Worm (Caenorhabditis elegans): ENCODE data around the gene wdr-5.2.

ce11 chrX:14303078-14303477, 46.8 kb upstream of the wdr-5.2 start, which contains the start of gene C11H1.5:
- TF ChIP-seq dpl-1 (GFP tag; optimal IDR thresholded peaks at IDR 0.05) (no peak), ceh-91 (GFP tag; IDR thresholded peaks at IDR 0.05) (no peak), nfya-1 (tag; optimal IDR thresholded peaks at IDR 0.05; ENCODE audit: borderline replicate concordance, insufficient read depth) (no peak), madf-6 (GFP tag; IDR thresholded peaks at IDR 0.05) (no peak), zim-3 (tag; optimal IDR thresholded peaks at IDR 0.05) (no peak), bed-2 (GFP tag; IDR thresholded peaks at IDR 0.05) (no peak), fkh-3 (tag; optimal IDR thresholded peaks at IDR 0.05) (no peak), F52B5.7 (tag; optimal IDR thresholded peaks at IDR 0.05) (no peak), F10E7.11 (tag; optimal IDR thresholded peaks at IDR 0.05) (no peak)
